Fruit fly (Drosophila melanogaster): ENCODE data around the gene NP15.6.

Gene NP15.6

DNA sequence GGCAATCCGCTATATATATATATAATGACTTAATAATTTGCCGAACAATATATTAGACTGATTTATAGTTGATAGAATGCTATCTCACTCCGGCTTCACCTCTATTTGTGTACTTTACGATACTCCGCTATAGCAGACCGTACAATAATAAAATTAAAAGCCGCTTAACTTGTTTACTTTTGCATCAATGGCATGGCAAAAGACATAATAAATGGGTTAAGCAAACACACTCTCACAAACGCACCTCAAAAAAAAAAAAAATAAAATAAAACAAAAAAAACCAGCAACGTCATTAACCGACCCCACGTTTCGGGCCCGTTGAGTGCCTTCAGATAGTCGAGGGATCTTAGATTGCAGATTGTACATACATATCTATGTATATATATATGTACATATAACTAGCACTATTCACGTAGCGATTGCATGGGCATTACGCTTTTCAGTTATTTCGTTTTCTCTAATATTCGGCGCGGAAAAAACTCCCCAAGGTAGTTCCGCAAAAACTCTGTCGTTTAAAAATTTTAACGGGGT, 40.8 kb downstream of the NP15.6 start:
- TF ChIP-seq CG1620 (GFP tag; optimal IDR thresholded peaks at IDR 0.05), result peak; percentile 27
- no peak for TF ChIP-seq pad (GFP tag; optimal IDR thresholded peaks at IDR 0.05)
- peak; percentile 17 for TF ChIP-seq CG11617 (GFP tag; optimal IDR thresholded peaks at IDR 0.05)
- no peak for TF ChIP-seq Clk (GFP tag; optimal IDR thresholded peaks at IDR 0.05)
- TF ChIP-seq cnc (optimal IDR thresholded peaks at IDR 0.05), result no peak
- TF ChIP-seq CG5204 (GFP tag; optimal IDR thresholded peaks at IDR 0.05), result peak; percentile 7
- TF ChIP-seq ovo (GFP tag; optimal IDR thresholded peaks at IDR 0.05), result peak; percentile 62
- peak; percentile 53 for TF ChIP-seq CG12768 (GFP tag; optimal IDR thresholded peaks at IDR 0.05)
- no peak for TF ChIP-seq CG14711 (tag; optimal IDR thresholded peaks at IDR 0.05)
- peak; percentile 20 for TF ChIP-seq cic (GFP tag; optimal IDR thresholded peaks at IDR 0.05)
- no peak for TF ChIP-seq tj (GFP tag; optimal IDR thresholded peaks at IDR 0.05)
- TF ChIP-seq kay (GFP tag; ENCODE audit: borderline replicate concordance), result peak; percentile 88
- TF ChIP-seq Crg-1 (GFP tag; optimal IDR thresholded peaks at IDR 0.05), result peak; percentile 52
- no peak for TF ChIP-seq CG7101 (tag; optimal IDR thresholded peaks at IDR 0.05)
- TF ChIP-seq CG33017 (tag; optimal IDR thresholded peaks at IDR 0.05), result no peak

DNA sequence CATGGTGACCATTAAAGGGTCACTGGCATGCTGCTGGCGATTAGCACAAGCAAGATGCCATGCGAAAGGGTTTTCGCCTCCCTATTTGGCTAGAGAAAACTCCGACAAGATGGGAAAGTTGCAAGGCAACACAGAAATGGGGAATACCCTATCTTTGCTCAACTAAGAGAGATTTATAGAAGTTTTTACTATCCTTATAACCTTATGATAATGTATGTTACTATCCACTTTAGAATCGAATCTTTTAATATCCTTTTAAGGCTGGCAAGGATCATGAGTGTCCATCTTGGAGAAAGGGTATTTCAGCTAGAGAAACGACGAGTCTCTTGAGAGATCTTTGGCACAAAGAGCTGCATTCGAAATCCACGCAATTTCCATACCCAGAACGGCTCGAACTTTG, 42.6 kb downstream of the NP15.6 start:
- no peak for TF ChIP-seq Crg-1 (GFP tag; optimal IDR thresholded peaks at IDR 0.05)
- TF ChIP-seq bab1 (GFP tag; optimal IDR thresholded peaks at IDR 0.05), result no peak

DNA sequence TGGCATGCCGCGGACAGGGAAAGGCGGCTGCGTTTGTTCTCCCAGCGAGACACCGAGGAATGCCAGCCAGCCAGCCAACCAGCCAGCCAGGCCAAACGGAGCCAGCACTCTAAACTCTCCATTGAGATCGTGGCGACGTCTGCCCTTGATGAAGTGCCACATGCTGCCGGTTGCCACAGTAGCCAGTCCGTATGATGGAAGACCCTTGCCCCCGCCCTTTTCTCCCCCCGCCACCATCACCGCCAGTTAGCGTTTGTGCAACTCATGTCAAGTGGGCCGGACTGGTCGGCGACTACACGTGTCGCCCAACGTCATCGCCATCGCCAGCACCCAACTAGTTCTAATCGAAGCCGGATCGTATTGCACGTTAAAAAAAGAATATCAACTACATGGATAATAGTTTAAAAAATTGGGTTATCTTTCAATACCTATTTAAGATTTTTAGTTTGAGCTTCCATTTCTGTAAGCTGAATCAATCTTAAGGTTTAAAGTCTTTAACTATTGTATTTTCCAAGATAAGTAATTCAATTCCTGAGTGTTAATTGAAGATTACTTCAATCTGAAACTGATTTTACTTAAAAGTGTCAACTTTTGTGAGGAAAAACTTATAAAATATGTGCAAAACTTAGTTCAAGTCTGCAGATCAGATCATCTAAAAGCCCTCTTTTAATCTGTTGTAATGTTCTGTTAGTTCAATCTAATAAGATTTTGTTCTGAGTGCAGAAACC, 43.2 kb downstream of the NP15.6 start:
- TF ChIP-seq pad (GFP tag; optimal IDR thresholded peaks at IDR 0.05), result no peak
- no peak for TF ChIP-seq cic (GFP tag; optimal IDR thresholded peaks at IDR 0.05)
- no peak for TF ChIP-seq Clk (GFP tag; optimal IDR thresholded peaks at IDR 0.05)
- TF ChIP-seq CG1620 (GFP tag; optimal IDR thresholded peaks at IDR 0.05), result no peak
- no peak for TF ChIP-seq toe (GFP tag; optimal IDR thresholded peaks at IDR 0.05)
- no peak for TF ChIP-seq cnc (optimal IDR thresholded peaks at IDR 0.05)
- TF ChIP-seq Hr96 (GFP tag; optimal IDR thresholded peaks at IDR 0.05), result no peak
- TF ChIP-seq CG5204 (GFP tag; optimal IDR thresholded peaks at IDR 0.05), result no peak

DNA sequence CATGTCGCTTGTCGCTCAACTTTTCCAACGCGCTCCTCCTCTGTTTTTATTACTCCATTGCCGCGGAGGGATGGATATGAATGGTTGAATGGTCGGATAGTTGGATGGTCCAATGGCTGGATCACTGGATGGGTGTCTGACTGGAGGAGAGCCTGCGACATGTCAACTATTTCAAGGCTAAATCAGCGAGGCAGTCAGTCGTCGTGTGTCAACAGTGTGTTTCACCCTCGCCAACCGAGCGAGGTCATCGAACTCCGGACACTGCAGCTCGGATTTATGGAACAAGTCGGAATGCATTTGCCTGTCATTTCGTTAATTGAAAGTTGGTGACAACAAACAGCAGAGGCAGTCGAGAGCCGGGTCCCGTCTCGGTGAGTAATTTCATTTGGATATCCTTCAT, 44.8 kb downstream of the NP15.6 start:
- TF ChIP-seq tj (GFP tag; optimal IDR thresholded peaks at IDR 0.05) (no peak), CG11617 (GFP tag; optimal IDR thresholded peaks at IDR 0.05) (no peak), toe (GFP tag; optimal IDR thresholded peaks at IDR 0.05) (no peak), ovo (GFP tag; optimal IDR thresholded peaks at IDR 0.05) (no peak), bab1 (GFP tag; optimal IDR thresholded peaks at IDR 0.05) (no peak), Clk (GFP tag; optimal IDR thresholded peaks at IDR 0.05) (no peak), Crg-1 (GFP tag; optimal IDR thresholded peaks at IDR 0.05) (no peak), kay (GFP tag; ENCODE audit: borderline replicate concordance) (no peak), pad (GFP tag; optimal IDR thresholded peaks at IDR 0.05) (no peak), Hr96 (GFP tag; optimal IDR thresholded peaks at IDR 0.05) (no peak), CG7045 (GFP tag; optimal IDR thresholded peaks at IDR 0.05) (no peak), CG12768 (GFP tag; optimal IDR thresholded peaks at IDR 0.05) (no peak), cic (GFP tag; optimal IDR thresholded peaks at IDR 0.05) (no peak), CG33017 (tag; optimal IDR thresholded peaks at IDR 0.05) (no peak), cnc (optimal IDR thresholded peaks at IDR 0.05) (no peak), CG5204 (GFP tag; optimal IDR thresholded peaks at IDR 0.05) (no peak), Mnt (GFP tag; optimal IDR thresholded peaks at IDR 0.05) (no peak), CG14711 (tag; optimal IDR thresholded peaks at IDR 0.05) (no peak), CG1620 (GFP tag; optimal IDR thresholded peaks at IDR 0.05) (no peak), CG7101 (tag; optimal IDR thresholded peaks at IDR 0.05) (no peak)

DNA sequence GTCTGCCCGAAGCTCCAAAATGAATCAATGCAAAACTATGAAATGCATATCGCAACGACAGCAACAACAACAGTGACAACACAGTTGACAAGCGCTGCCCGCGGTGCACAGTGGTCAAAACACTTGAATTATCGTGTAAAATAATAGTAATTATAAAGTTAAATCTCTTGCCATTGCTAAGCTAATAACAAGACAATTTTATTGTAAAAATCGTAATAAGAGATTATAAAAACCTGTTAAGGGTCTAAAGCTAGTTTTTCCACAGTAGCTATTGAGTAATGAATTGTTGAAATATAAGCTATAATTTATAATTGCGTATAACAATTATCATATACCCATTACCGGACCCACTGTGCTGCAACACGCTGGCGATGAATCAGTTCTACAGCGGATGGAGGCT, 45.8 kb downstream of the NP15.6 start:
- peak; percentile 58 for TF ChIP-seq bab1 (GFP tag; optimal IDR thresholded peaks at IDR 0.05)
- TF ChIP-seq cic (GFP tag; optimal IDR thresholded peaks at IDR 0.05), result peak; percentile 36
- TF ChIP-seq CG11617 (GFP tag; optimal IDR thresholded peaks at IDR 0.05), result peak; percentile 23
- TF ChIP-seq pad (GFP tag; optimal IDR thresholded peaks at IDR 0.05), result peak; percentile 2
- TF ChIP-seq CG33017 (tag; optimal IDR thresholded peaks at IDR 0.05), result peak; percentile 14
- peak; percentile 10 for TF ChIP-seq Hr96 (GFP tag; optimal IDR thresholded peaks at IDR 0.05)
- peak; percentile 16 for TF ChIP-seq CG12768 (GFP tag; optimal IDR thresholded peaks at IDR 0.05)
- peak; percentile 89 for TF ChIP-seq kay (GFP tag; ENCODE audit: borderline replicate concordance)
- no peak for TF ChIP-seq CG1620 (GFP tag; optimal IDR thresholded peaks at IDR 0.05)
- TF ChIP-seq Clk (GFP tag; optimal IDR thresholded peaks at IDR 0.05), result no peak
- TF ChIP-seq cnc (optimal IDR thresholded peaks at IDR 0.05), result no peak
- TF ChIP-seq toe (GFP tag; optimal IDR thresholded peaks at IDR 0.05), result peak; percentile 21
- peak; percentile 58 for TF ChIP-seq CG5204 (GFP tag; optimal IDR thresholded peaks at IDR 0.05)
- TF ChIP-seq CG7101 (tag; optimal IDR thresholded peaks at IDR 0.05), result peak; percentile 49
- TF ChIP-seq CG7045 (GFP tag; optimal IDR thresholded peaks at IDR 0.05), result peak; percentile 59
- TF ChIP-seq tj (GFP tag; optimal IDR thresholded peaks at IDR 0.05), result peak; percentile 5
- TF ChIP-seq Crg-1 (GFP tag; optimal IDR thresholded peaks at IDR 0.05), result no peak
- no peak for TF ChIP-seq ovo (GFP tag; optimal IDR thresholded peaks at IDR 0.05)
- no peak for TF ChIP-seq Mnt (GFP tag; optimal IDR thresholded peaks at IDR 0.05)
- TF ChIP-seq CG14711 (tag; optimal IDR thresholded peaks at IDR 0.05), result peak; percentile 15

DNA sequence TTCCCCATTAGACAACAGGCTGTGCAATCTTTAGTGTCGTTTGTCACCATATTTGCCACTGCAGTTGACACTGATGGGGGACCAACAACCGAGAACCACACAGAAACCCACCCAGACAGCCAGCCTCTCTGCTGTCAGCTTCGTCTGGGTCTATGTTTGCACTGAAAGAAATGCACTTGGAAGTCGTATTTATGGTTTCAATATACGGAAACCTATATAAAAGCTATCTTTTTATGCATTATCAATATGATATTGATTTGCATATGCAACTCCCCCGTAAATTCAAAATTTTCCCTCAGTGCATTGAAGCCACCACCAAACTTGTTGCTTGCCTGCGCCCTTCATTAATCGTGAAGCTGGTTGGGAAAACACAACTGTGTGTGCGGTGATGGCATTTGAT, 47.0 kb downstream of the NP15.6 start:
- TF ChIP-seq cic (GFP tag; optimal IDR thresholded peaks at IDR 0.05) (no peak), CG33017 (tag; optimal IDR thresholded peaks at IDR 0.05) (no peak), Crg-1 (GFP tag; optimal IDR thresholded peaks at IDR 0.05) (no peak), Mnt (GFP tag; optimal IDR thresholded peaks at IDR 0.05) (no peak)
